Fruit fly (Drosophila melanogaster): ENCODE data around the gene CG15449.
A peak's percentile ranks its signal among the peaks of the same experiment; 100 is the strongest.

Gene CG15449

DNA sequence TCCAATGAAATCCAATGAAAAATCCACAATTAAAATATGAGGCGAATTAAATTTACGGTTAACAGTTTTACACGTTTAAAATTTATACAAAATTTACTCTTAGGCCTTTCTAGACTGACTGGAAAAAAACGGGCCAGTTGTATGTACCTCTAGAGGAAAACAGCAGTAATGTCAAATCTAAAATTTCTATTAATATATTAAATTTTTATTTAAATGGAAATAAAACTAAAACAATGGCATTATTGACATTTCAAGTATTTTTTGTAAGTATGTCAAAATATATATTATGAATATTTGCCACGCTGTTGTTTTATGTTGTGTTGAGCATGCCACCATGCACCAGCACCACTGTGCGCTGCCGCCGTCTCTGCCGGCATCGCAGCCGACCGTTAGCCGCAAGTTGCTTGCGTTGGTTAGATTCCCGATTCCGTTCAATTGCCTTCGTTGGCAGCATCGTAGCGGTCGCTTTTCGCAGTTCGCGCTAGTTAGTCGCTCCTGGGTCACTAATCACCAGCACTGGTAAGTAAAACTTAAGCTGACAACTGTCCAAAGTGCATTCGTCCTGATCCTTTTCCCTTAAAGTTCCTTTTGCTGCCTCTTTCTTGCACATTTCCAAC, 4.5 kb upstream of the CG15449 start, which contains the start of gene Cbs (continued):
- TF ChIP-seq Eip93F (GFP tag; optimal IDR thresholded peaks at IDR 0.05) (no peak), net (GFP tag; optimal IDR thresholded peaks at IDR 0.05) (peak; percentile 18), fd59A (GFP tag; optimal IDR thresholded peaks at IDR 0.05) (no peak), CG6854 (GFP tag; optimal IDR thresholded peaks at IDR 0.05) (no peak), Ets21C (GFP tag; optimal IDR thresholded peaks at IDR 0.05) (no peak), CG11294 (GFP tag; IDR thresholded peaks at IDR 0.05) (peak; percentile 47; the same call in 1 of the 2 replicates), fkh (GFP tag; optimal IDR thresholded peaks at IDR 0.05) (no peak), spab (GFP tag; optimal IDR thresholded peaks at IDR 0.05) (peak; percentile 20)

DNA sequence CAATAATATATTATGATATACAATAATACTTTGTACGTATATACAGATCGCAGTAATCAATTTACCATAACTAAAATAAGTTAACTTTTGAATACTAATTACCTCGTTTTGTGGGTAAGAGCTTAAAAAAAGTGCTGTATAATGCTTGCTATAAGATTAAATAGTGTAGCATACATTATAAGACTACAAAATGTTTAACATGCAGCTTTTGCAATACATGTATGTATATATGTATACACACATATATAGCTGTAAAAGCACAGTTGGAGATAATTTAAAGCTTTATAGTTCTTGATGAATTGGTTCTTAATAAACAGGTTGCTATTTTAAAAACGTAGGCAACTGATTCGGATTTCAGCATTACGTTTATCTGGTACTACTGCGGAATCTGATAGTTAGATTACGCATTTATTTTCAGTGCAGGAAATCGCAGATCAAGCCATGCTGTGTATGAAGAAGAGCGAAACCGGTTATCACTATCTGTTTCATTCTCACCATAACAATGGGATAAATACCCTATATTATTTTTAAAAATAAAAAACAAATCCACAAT, 3.9 kb upstream of the CG15449 start:
- TF ChIP-seq OdsH (GFP tag; optimal IDR thresholded peaks at IDR 0.05) (peak; percentile 23), topi (GFP tag; optimal IDR thresholded peaks at IDR 0.05) (peak; percentile 65), Sox15 (GFP tag; optimal IDR thresholded peaks at IDR 0.05) (no peak), Sox102F (GFP tag; optimal IDR thresholded peaks at IDR 0.05) (peak; percentile 49), CG8319 (GFP tag; optimal IDR thresholded peaks at IDR 0.05) (peak; percentile 17), Eip78C (GFP tag) (peak; percentile 80), CG6808 (GFP tag; optimal IDR thresholded peaks at IDR 0.05) (no peak), fkh (GFP tag; optimal IDR thresholded peaks at IDR 0.05) (no peak), Blimp-1 (GFP tag; optimal IDR thresholded peaks at IDR 0.05) (no peak), dsx (GFP tag; optimal IDR thresholded peaks at IDR 0.05; ENCODE audit: poor library complexity, severe bottlenecking) (peak; percentile 43), svp (GFP tag) (peak; percentile 77), dac (GFP tag; optimal IDR thresholded peaks at IDR 0.05) (no peak), CG8632 (GFP tag; optimal IDR thresholded peaks at IDR 0.05) (no peak), CG6792 (GFP tag; optimal IDR thresholded peaks at IDR 0.05) (no peak), esn (GFP tag; optimal IDR thresholded peaks at IDR 0.05) (no peak), net (GFP tag; optimal IDR thresholded peaks at IDR 0.05) (peak; percentile 50), CG3919 (GFP tag; optimal IDR thresholded peaks at IDR 0.05) (peak; percentile 67), CG16779 (tag; optimal IDR thresholded peaks at IDR 0.05) (no peak), CG9139 (GFP tag; optimal IDR thresholded peaks at IDR 0.05) (peak; percentile 39), CG11902 (GFP tag; optimal IDR thresholded peaks at IDR 0.05) (no peak), eg (GFP tag; IDR thresholded peaks at IDR 0.05) (peak; percentile 70), pdm3 (GFP tag; optimal IDR thresholded peaks at IDR 0.05) (peak; percentile 44), Hr39 (GFP tag; optimal IDR thresholded peaks at IDR 0.05) (peak; percentile 39), CG10669 (GFP tag; optimal IDR thresholded peaks at IDR 0.05) (peak; percentile 54), CG11762 (GFP tag; optimal IDR thresholded peaks at IDR 0.05; ENCODE audit: insufficient read depth) (no peak), CG4318 (GFP tag; optimal IDR thresholded peaks at IDR 0.05) (no peak), CG7368 (GFP tag; optimal IDR thresholded peaks at IDR 0.05) (peak; percentile 44), Eip75B (GFP tag; optimal IDR thresholded peaks at IDR 0.05) (peak; percentile 54), acj6 (GFP tag; optimal IDR thresholded peaks at IDR 0.05) (peak; percentile 14), Eip93F (GFP tag; optimal IDR thresholded peaks at IDR 0.05) (no peak), spab (GFP tag; optimal IDR thresholded peaks at IDR 0.05) (no peak), fd59A (GFP tag; optimal IDR thresholded peaks at IDR 0.05) (no peak), CG8119 (GFP tag; IDR thresholded peaks at IDR 0.05) (peak; percentile 28; the same call in 2 of the 3 replicates), Hr38 (GFP tag; optimal IDR thresholded peaks at IDR 0.05) (no peak), CG32006 (GFP tag; optimal IDR thresholded peaks at IDR 0.05) (no peak), fd85E (GFP tag; optimal IDR thresholded peaks at IDR 0.05) (no peak), CG11294 (GFP tag; IDR thresholded peaks at IDR 0.05) (peak; percentile 45; the same call in 1 of the 2 replicates), Hr4 (GFP tag; optimal IDR thresholded peaks at IDR 0.05) (peak; percentile 43), CG10631 (GFP tag; optimal IDR thresholded peaks at IDR 0.05) (no peak), Met (GFP tag; optimal IDR thresholded peaks at IDR 0.05) (peak; percentile 71), salr (GFP tag; optimal IDR thresholded peaks at IDR 0.05) (peak in 1 of 2 experiments; percentile 2), CG31627 (GFP tag; optimal IDR thresholded peaks at IDR 0.05) (peak; percentile 19), CG15336 (GFP tag; IDR thresholded peaks at IDR 0.05) (peak; percentile 65), Sox14 (GFP tag; optimal IDR thresholded peaks at IDR 0.05) (peak; percentile 57), Smox (GFP tag; optimal IDR thresholded peaks at IDR 0.05) (peak; percentile 9), achi (GFP tag; optimal IDR thresholded peaks at IDR 0.05) (peak; percentile 22)
